Worm (Caenorhabditis elegans) whole organism, L4 larva: ENCODE data around the gene chil-13.

Experiments used
- F10B5.3 ChIP-seq: sonication (generic microtip); optimal IDR thresholded peaks from 2 replicates; lab custom pipeline; 2016; ENCODE audit warnings: mild to moderate bottlenecking, missing genetic modification characterization, missing compliant biosample characterization
- F44E2.7 ChIP-seq: fragments of 200-800 bp; sonication (Bioruptor generic); IDR thresholded peaks from 2 replicates; pipeline ENCODE4 v2.1.2; 2022; ENCODE audit warnings: missing genetic modification characterization, missing compliant biosample characterization
- F49E8.2 ChIP-seq: sonication (generic microtip); optimal IDR thresholded peaks from 2 replicates; lab custom pipeline; 2016; ENCODE audit warnings: missing compliant biosample characterization, mild to moderate bottlenecking, missing genetic modification characterization, borderline replicate concordance
- R02D3.7 ChIP-seq: fragments of 150-350 bp; sonication (generic microtip); optimal IDR thresholded peaks from 3 replicates; lab custom pipeline; 2014; ENCODE audit warnings: missing biosample characterization, missing genetic modification characterization
- T26A8.4 ChIP-seq: fragments of 200-800 bp; sonication (Bioruptor generic); IDR thresholded peaks from 2 replicates; pipeline ENCODE4 v1.3.6; 2022; ENCODE audit warnings: missing genetic modification characterization, missing compliant biosample characterization
- Y105C5A.15 ChIP-seq: fragments of 200-800 bp; sonication (Bioruptor generic); IDR thresholded peaks from 2 replicates; pipeline ENCODE4 v1.3.6; 2022; ENCODE audit warnings: missing genetic modification characterization, missing compliant biosample characterization
- Y5F2A.4 ChIP-seq: fragments of 200-800 bp; sonication (Bioruptor generic); optimal IDR thresholded peaks from 2 replicates; lab custom pipeline; 2018; ENCODE audit warnings: mild to moderate bottlenecking, missing genetic modification characterization, missing compliant biosample characterization
- Y75B8A.6 ChIP-seq: fragments of 200-800 bp; sonication (Bioruptor generic); IDR thresholded peaks from 2 replicates; pipeline ENCODE4 v1.3.6; 2022; ENCODE audit warnings: missing genetic modification reagents, missing genetic modification characterization, missing compliant biosample characterization
- ZK546.5 ChIP-seq, 2 experiments: sonication (generic microtip); optimal IDR thresholded peaks; 2 replicates each; lab custom pipeline; 2017; ENCODE audit warnings: missing biosample characterization in 2 of 2, missing genetic modification characterization in 2 of 2
- aly-2 ChIP-seq: sonication (generic microtip); optimal IDR thresholded peaks from 2 replicates; lab custom pipeline; 2018; ENCODE audit warnings: missing biosample characterization, missing genetic modification characterization
- ama-1 ChIP-seq: fragments of 150-350 bp; optimal IDR thresholded peaks from 2 replicates; lab custom pipeline; 2014; ENCODE audit warnings: inconsistent platforms, mixed read lengths
- arid-1 ChIP-seq: fragments of 200-800 bp; sonication (Bioruptor generic); conservative IDR thresholded peaks from 2 replicates; pipeline ENCODE4 v1.3.6; 2022; ENCODE audit warnings: missing genetic modification reagents, missing genetic modification characterization, missing compliant biosample characterization
- ceh-20 ChIP-seq: fragments of 200-800 bp; sonication (Bioruptor generic); IDR thresholded peaks from 2 replicates; pipeline ENCODE4 v1.3.6; 2022; ENCODE audit warnings: missing genetic modification reagents, missing genetic modification characterization, missing compliant biosample characterization
- ceh-44 ChIP-seq: fragments of 200-800 bp; sonication (Bioruptor generic); IDR thresholded peaks from 2 replicates; pipeline ENCODE4 v1.3.6; 2022; ENCODE audit warnings: missing genetic modification reagents, missing genetic modification characterization, missing compliant biosample characterization
- ceh-82 ChIP-seq: sonication (generic microtip); optimal IDR thresholded peaks from 2 replicates; lab custom pipeline; 2017; ENCODE audit warnings: missing biosample characterization, missing genetic modification characterization
- cey-2 ChIP-seq: sonication (generic microtip); optimal IDR thresholded peaks from 3 replicates; lab custom pipeline; 2017; ENCODE audit warnings: missing genetic modification characterization, mild to moderate bottlenecking, missing compliant biosample characterization, antibody characterized with exemption, borderline replicate concordance; ENCODE audit not compliant: insufficient read depth
- daf-12 ChIP-seq: fragments of 150-350 bp; optimal IDR thresholded peaks from 2 replicates; lab custom pipeline; 2014; ENCODE audit warnings: missing biosample characterization, missing genetic modification reagents, missing genetic modification characterization
- daf-8 ChIP-seq: fragments of 200-800 bp; sonication (Bioruptor generic); IDR thresholded peaks from 2 replicates; pipeline ENCODE4 v1.3.6; 2022; ENCODE audit warnings: missing genetic modification characterization, missing compliant biosample characterization
- dmd-9 ChIP-seq: fragments of 200-800 bp; sonication (Bioruptor generic); IDR thresholded peaks from 2 replicates; pipeline ENCODE4 v1.3.6; 2022; ENCODE audit warnings: missing genetic modification reagents, missing genetic modification characterization, missing compliant biosample characterization
- egl-27 ChIP-seq: sonication (generic microtip); optimal IDR thresholded peaks from 3 replicates; lab custom pipeline; 2017; ENCODE audit warnings: missing biosample characterization, missing genetic modification reagents, missing genetic modification characterization
- egl-43 ChIP-seq: fragments of 200-800 bp; sonication (Bioruptor generic); IDR thresholded peaks from 2 replicates; pipeline ENCODE4 v1.3.6; 2022; ENCODE audit warnings: missing genetic modification reagents, missing genetic modification characterization, missing compliant biosample characterization
- fkh-10 ChIP-seq: fragments of 150-350 bp; optimal IDR thresholded peaks from 2 replicates; lab custom pipeline; 2014; ENCODE audit warnings: missing biosample characterization, missing genetic modification reagents, missing genetic modification characterization
- gei-8 ChIP-seq: fragments of 200-800 bp; sonication (Bioruptor generic); optimal IDR thresholded peaks from 2 replicates; lab custom pipeline; 2018; ENCODE audit warnings: mild to moderate bottlenecking, missing genetic modification characterization, missing compliant biosample characterization
- lim-7 ChIP-seq: fragments of 200-800 bp; sonication (Bioruptor generic); IDR thresholded peaks from 2 replicates; pipeline ENCODE4 v1.3.6; 2022; ENCODE audit warnings: missing genetic modification characterization, missing compliant biosample characterization
- lin-13 ChIP-seq: fragments of 150-350 bp; optimal IDR thresholded peaks from 2 replicates; lab custom pipeline; 2014; ENCODE audit warnings: missing biosample characterization, missing genetic modification reagents, missing genetic modification characterization
- lin-38 ChIP-seq: fragments of 200-800 bp; sonication (Bioruptor generic); IDR thresholded peaks from 2 replicates; pipeline ENCODE4 v1.3.6; 2022; ENCODE audit warnings: missing genetic modification reagents, missing genetic modification characterization, missing compliant biosample characterization
- lin-39 ChIP-seq: fragments of 150-350 bp; optimal IDR thresholded peaks from 2 replicates; lab custom pipeline; 2014; ENCODE audit warnings: missing biosample characterization, missing genetic modification reagents, missing genetic modification characterization
- madf-5 ChIP-seq, 2 experiments: fragments of 200-800 bp; sonication (Bioruptor generic); IDR thresholded peaks; 2 replicates each; pipeline ENCODE4 v1.3.6; 2022; ENCODE audit warnings: missing compliant biosample characterization in 2 of 2, missing genetic modification characterization in 2 of 2
- mdl-1 ChIP-seq, 2 experiments: fragments of 150-350 bp in 1 of 2; sonication (generic microtip) in 1 of 2; optimal IDR thresholded peaks; 2 replicates each; lab custom pipeline; 2014 to 2017; ENCODE audit warnings: missing biosample characterization in 2 of 2, missing genetic modification characterization in 2 of 2
- mes-2 ChIP-seq: sonication (generic microtip); optimal IDR thresholded peaks from 2 replicates; lab custom pipeline; 2016; ENCODE audit warnings: missing genotype, mild to moderate bottlenecking, missing genetic modification characterization, missing compliant biosample characterization; ENCODE audit not compliant: poor library complexity, severe bottlenecking
- nhr-10 ChIP-seq: fragments of 150-350 bp; optimal IDR thresholded peaks from 2 replicates; lab custom pipeline; 2014; ENCODE audit warnings: missing biosample characterization, missing genetic modification characterization
- nhr-102 ChIP-seq: sonication (generic microtip); optimal IDR thresholded peaks from 2 replicates; lab custom pipeline; 2016; ENCODE audit warnings: mild to moderate bottlenecking, missing genetic modification characterization, moderate library complexity, missing compliant biosample characterization
- nhr-11 ChIP-seq: fragments of 150-350 bp; optimal IDR thresholded peaks from 2 replicates; lab custom pipeline; 2014; ENCODE audit warnings: missing biosample characterization, missing genetic modification characterization
- nhr-111 ChIP-seq: fragments of 200-800 bp; sonication (Bioruptor generic); optimal IDR thresholded peaks from 2 replicates; lab custom pipeline; 2018; ENCODE audit warnings: mild to moderate bottlenecking, missing genetic modification characterization, missing compliant biosample characterization
- nhr-28 ChIP-seq: fragments of 150-350 bp; optimal IDR thresholded peaks from 2 replicates; lab custom pipeline; 2014; ENCODE audit warnings: missing biosample characterization, missing genetic modification characterization
- nhr-42 ChIP-seq: fragments of 200-800 bp; sonication (Bioruptor generic); IDR thresholded peaks from 2 replicates; pipeline ENCODE4 v1.3.6; 2022; ENCODE audit warnings: missing genetic modification characterization, missing compliant biosample characterization
- nhr-48 ChIP-seq: sonication (generic microtip); optimal IDR thresholded peaks from 2 replicates; lab custom pipeline; 2016; ENCODE audit warnings: mild to moderate bottlenecking, missing genetic modification characterization, missing compliant biosample characterization
- nhr-77 ChIP-seq: fragments of 150-350 bp; optimal IDR thresholded peaks from 2 replicates; lab custom pipeline; 2014; ENCODE audit warnings: missing biosample characterization, missing genetic modification characterization
- php-3 ChIP-seq: fragments of 200-800 bp; sonication (Bioruptor generic); IDR thresholded peaks from 2 replicates; pipeline ENCODE4 v1.3.6; 2022; ENCODE audit warnings: missing genetic modification reagents, missing genetic modification characterization, missing compliant biosample characterization
- pqm-1 ChIP-seq: sonication (generic microtip); optimal IDR thresholded peaks from 2 replicates; lab custom pipeline; 2017; ENCODE audit warnings: missing biosample characterization, missing genetic modification characterization
- snpc-1.2 ChIP-seq: fragments of 200-800 bp; sonication (Bioruptor generic); IDR thresholded peaks from 2 replicates; pipeline ENCODE4 v1.3.6; 2022; ENCODE audit warnings: missing genetic modification reagents, missing genetic modification characterization, missing compliant biosample characterization
- tra-1 ChIP-seq: fragments of 200-800 bp; sonication (Bioruptor generic); IDR thresholded peaks from 2 replicates; pipeline ENCODE4 v1.3.6; 2022; ENCODE audit warnings: missing genetic modification reagents, missing genetic modification characterization, missing compliant biosample characterization
- zag-1 ChIP-seq: fragments of 150-350 bp; optimal IDR thresholded peaks from 2 replicates; lab custom pipeline; 2014; ENCODE audit warnings: missing biosample characterization, missing genetic modification characterization
- zfp-2 ChIP-seq: sonication (generic microtip); optimal IDR thresholded peaks from 2 replicates; lab custom pipeline; 2016; ENCODE audit warnings: mild to moderate bottlenecking, missing genetic modification characterization, missing compliant biosample characterization
- zfp-3 ChIP-seq: fragments of 200-800 bp; sonication (Bioruptor generic); conservative IDR thresholded peaks from 2 replicates; pipeline ENCODE4 v1.3.6; 2022; ENCODE audit warnings: missing genetic modification reagents, missing genetic modification characterization, missing compliant biosample characterization
- zip-11 ChIP-seq: fragments of 200-800 bp; sonication (Bioruptor generic); IDR thresholded peaks from 2 replicates; pipeline ENCODE4 v1.3.6; 2022; ENCODE audit warnings: missing genetic modification characterization, missing compliant biosample characterization
- zip-2 ChIP-seq: fragments of 150-350 bp; optimal IDR thresholded peaks from 2 replicates; lab custom pipeline; 2014; ENCODE audit warnings: missing biosample characterization, missing genetic modification characterization
- ztf-7 ChIP-seq: fragments of 150-350 bp; optimal IDR thresholded peaks from 2 replicates; lab custom pipeline; 2014; ENCODE audit warnings: missing biosample characterization, missing genetic modification characterization

chil-13 gene

ce11 chrII:9438227-9438626 is at the start of gene chil-13:
TSS of gene chil-13 (minus strand) at chrII:9438327.
- no peak for TF ChIP-seq T26A8.4 (GFP tag; lab: Robert Waterston, UW)
- TF ChIP-seq ztf-7 (tag; lab: Kevin White, UChicago), result no peak
- no peak for TF ChIP-seq mes-2 (tag; lab: Kevin White, UChicago)
- TF ChIP-seq aly-2 (tag; lab: Kevin White, UChicago), result no peak
- no peak for TF ChIP-seq lin-13 (GFP tag; lab: Kevin White, UChicago)
- no peak for TF ChIP-seq pqm-1 (tag; lab: Kevin White, UChicago)
- TF ChIP-seq zip-11 (GFP tag; lab: Robert Waterston, UW), result no peak
- no peak for TF ChIP-seq ceh-20 (GFP tag; lab: Robert Waterston, UW)
- no peak for TF ChIP-seq mdl-1 (tag; optimal IDR thresholded peaks at IDR 0.05; lab: Kevin White, UChicago)
- TF ChIP-seq nhr-10 (tag; lab: Kevin White, UChicago), result no peak
- no peak for TF ChIP-seq egl-43 (GFP tag; lab: Robert Waterston, UW)
- TF ChIP-seq daf-12 (tag; lab: Kevin White, UChicago), result no peak
- TF ChIP-seq php-3 (GFP tag; lab: Robert Waterston, UW), result no peak
- no peak for TF ChIP-seq zip-2
- TF ChIP-seq Y5F2A.4 (GFP tag; lab: Kevin White, UChicago), result no peak
- TF ChIP-seq, all 104 proteins: peak for 0

- TF ChIP-seq ceh-20 (GFP tag; lab: Robert Waterston, UW) (peak; percentile 65; the same call in 1 of the 2 replicates), daf-8 (no peak), arid-1 (no peak), zip-11 (GFP tag; lab: Robert Waterston, UW) (no peak), tra-1 (GFP tag; lab: Robert Waterston, UW) (peak; percentile 46; the same call in 1 of the 2 replicates), nhr-28 (peak; percentile 78), F49E8.2 (tag; lab: Kevin White, UChicago) (no peak), zfp-2 (tag; lab: Kevin White, UChicago) (no peak), nhr-111 (GFP tag; lab: Kevin White, UChicago) (no peak), Y105C5A.15 (GFP tag; lab: Robert Waterston, UW) (no peak), nhr-11 (tag; lab: Kevin White, UChicago) (peak; percentile 48), egl-27 (tag; lab: Kevin White, UChicago) (no peak), snpc-1.2 (no peak), lim-7 (GFP tag; lab: Robert Waterston, UW) (peak; percentile 67; the same call in 1 of the 2 replicates), R02D3.7 (tag; lab: Kevin White, UChicago) (no peak), nhr-10 (tag; lab: Kevin White, UChicago) (no peak), ceh-44 (GFP tag; lab: Robert Waterston, UW) (no peak), ceh-82 (tag; lab: Kevin White, UChicago) (no peak), nhr-42 (GFP tag; lab: Robert Waterston, UW) (no peak), madf-5 (GFP tag; IDR thresholded peaks at IDR 0.05; lab: Robert Waterston, UW) (no peak), F10B5.3 (tag; lab: Kevin White, UChicago) (no peak), egl-43 (GFP tag; lab: Robert Waterston, UW) (0 out of 2 replicates have a peak, but pooled peaks have one; percentile 19), ZK546.5 (tag; optimal IDR thresholded peaks at IDR 0.05; lab: Kevin White, UChicago) (no peak), zag-1 (tag; lab: Kevin White, UChicago) (no peak), nhr-77 (tag; lab: Kevin White, UChicago) (peak; percentile 12), cey-2 (no peak), nhr-102 (tag; lab: Kevin White, UChicago) (no peak), mdl-1 (tag; optimal IDR thresholded peaks at IDR 0.05; lab: Kevin White, UChicago) (peak in 1 of 2 experiments; percentile 78), gei-8 (GFP tag; lab: Kevin White, UChicago) (peak; percentile 42), F44E2.7 (GFP tag; lab: Robert Waterston, UW) (no peak), zip-2 (no peak), nhr-48 (peak; percentile 76), lin-38 (GFP tag; lab: Robert Waterston, UW) (no peak), dmd-9 (GFP tag; lab: Robert Waterston, UW) (no peak), Y75B8A.6 (GFP tag; lab: Robert Waterston, UW) (peak; percentile 53; the same call in 1 of the 2 replicates), mes-2 (tag; lab: Kevin White, UChicago) (peak; percentile 48), zfp-3 (GFP tag; lab: Robert Waterston, UW) (peak; percentile 44; the same call in 1 of the 2 replicates), lin-39 (tag; lab: Kevin White, UChicago) (no peak), fkh-10 (no peak), ama-1 (lab: Kevin White, UChicago) (no peak)
Observed at ce11 chrII:9487337-9487950, 49.3 kb upstream of the chil-13 start, which contains the start of gene T19H5.4. TSS of gene T19H5.4 (minus strand) at chrII:9487387.
